Fruit fly (Drosophila melanogaster) whole organism, wandering third instar larva: ENCODE measurements around the gene CycH.

Experiments used
- CG32264 ChIP-seq: fragments of 200-800 bp; sonication (Bioruptor generic); optimal IDR thresholded peaks from 2 replicates; lab custom pipeline; 2016; ENCODE audit warnings: missing biosample characterization, missing genetic modification characterization
- CrebA ChIP-seq: fragments of 200-800 bp; sonication (Bioruptor generic); optimal IDR thresholded peaks from 2 replicates; lab custom pipeline; 2016; ENCODE audit warnings: missing biosample characterization, mild to moderate bottlenecking, missing genetic modification characterization, borderline replicate concordance
- Dfd ChIP-seq: fragments of >200 bp; optimal IDR thresholded peaks from 2 replicates; lab custom pipeline; 2017; ENCODE audit warnings: missing biosample characterization, missing genetic modification characterization
- Dif ChIP-seq: fragments of 200-275, 200-300 bp; sonication (Bioruptor generic); optimal IDR thresholded peaks from 2 replicates; lab custom pipeline; 2018; ENCODE audit warnings: missing biosample characterization, missing genetic modification characterization; ENCODE audit not compliant: partially characterized antibody
- GATAd ChIP-seq: sonication (Bioruptor generic); optimal IDR thresholded peaks from 2 replicates; lab custom pipeline; 2016; ENCODE audit warnings: missing biosample characterization, missing genetic modification characterization
- HLH106 ChIP-seq: fragments of 200-800 bp; optimal IDR thresholded peaks from 3 replicates; lab custom pipeline; 2019; ENCODE audit warnings: missing biosample characterization, mild to moderate bottlenecking, missing genetic modification characterization, moderate library complexity
- Hr83 ChIP-seq: fragments of 200-300 bp; sonication (Bioruptor generic); optimal IDR thresholded peaks from 2 replicates; lab custom pipeline; 2016; ENCODE audit warnings: missing biosample characterization, mild to moderate bottlenecking, missing genetic modification characterization, moderate library complexity; ENCODE audit not compliant: poor library complexity, severe bottlenecking
- N ChIP-seq: fragments of >200 bp; optimal IDR thresholded peaks from 2 replicates; lab custom pipeline; 2018; ENCODE audit warnings: missing biosample characterization, missing external identifiers, missing genetic modification characterization
- OdsH ChIP-seq: fragments of 200-800 bp; sonication (Bioruptor generic); optimal IDR thresholded peaks from 2 replicates; lab custom pipeline; 2016; ENCODE audit warnings: missing biosample characterization, mild to moderate bottlenecking, missing genetic modification characterization
- Sp1 ChIP-seq: fragments of 200-800 bp; sonication (Bioruptor generic); optimal IDR thresholded peaks from 3 replicates; lab custom pipeline; 2019; ENCODE audit warnings: missing biosample characterization, mild to moderate bottlenecking, missing genetic modification characterization, moderate library complexity
- br ChIP-seq: fragments of 200-800 bp; sonication (Bioruptor generic); optimal IDR thresholded peaks from 2 replicates; lab custom pipeline; 2016; ENCODE audit warnings: missing biosample characterization, missing genetic modification characterization
- brk ChIP-seq: fragments of 200-800 bp; sonication (Bioruptor generic); optimal IDR thresholded peaks from 2 replicates; lab custom pipeline; 2016; ENCODE audit warnings: missing biosample characterization, mild to moderate bottlenecking, missing genetic modification characterization
- dmrt93B ChIP-seq: fragments of 200-800 bp; sonication (Bioruptor generic); optimal IDR thresholded peaks from 2 replicates; lab custom pipeline; 2018; ENCODE audit warnings: missing biosample characterization, mild to moderate bottlenecking, missing genetic modification characterization
- dsf ChIP-seq: sonication (Bioruptor generic); optimal IDR thresholded peaks from 2 replicates; lab custom pipeline; 2016; ENCODE audit warnings: missing biosample characterization, missing genetic modification characterization, borderline replicate concordance
- foxo ChIP-seq, 2 experiments: fragments of 200-800 bp; sonication (Bioruptor generic); optimal IDR thresholded peaks; 2 replicates in 1 of 2; 3 replicates in 1 of 2; lab custom pipeline; 2016 to 2017; ENCODE audit warnings: missing biosample characterization in 2 of 2, missing genetic modification characterization in 2 of 2
- fru ChIP-seq: fragments of 200-800 bp; sonication (Bioruptor generic); optimal IDR thresholded peaks from 3 replicates; lab custom pipeline; 2016; ENCODE audit warnings: missing biosample characterization, mild to moderate bottlenecking, missing genetic modification characterization
- h ChIP-seq: fragments of 200-800 bp; sonication (Bioruptor generic); optimal IDR thresholded peaks from 3 replicates; lab custom pipeline; 2016; ENCODE audit warnings: missing biosample characterization, mild to moderate bottlenecking, missing genetic modification characterization
- pan ChIP-seq: fragments of >200 bp; optimal IDR thresholded peaks from 2 replicates; lab custom pipeline; 2017
- psq ChIP-seq: fragments of 200-800 bp; sonication (Bioruptor generic); optimal IDR thresholded peaks from 3 replicates; lab custom pipeline; 2017; ENCODE audit warnings: missing biosample characterization, mild to moderate bottlenecking, missing genetic modification characterization, moderate library complexity
- rgr ChIP-seq: fragments of 200-800 bp; sonication (Bioruptor generic); optimal IDR thresholded peaks from 3 replicates; lab custom pipeline; 2016; ENCODE audit warnings: missing biosample characterization, mild to moderate bottlenecking, missing genetic modification characterization
- sage ChIP-seq: fragments of 200-800 bp; sonication (Bioruptor generic); optimal IDR thresholded peaks from 2 replicates; lab custom pipeline; 2016; ENCODE audit warnings: missing biosample characterization, mild to moderate bottlenecking, missing genetic modification characterization
- sv ChIP-seq: fragments of 200-800 bp; sonication (Bioruptor generic); optimal IDR thresholded peaks from 3 replicates; lab custom pipeline; 2016; ENCODE audit warnings: missing biosample characterization, missing genetic modification characterization
- tai ChIP-seq: sonication (Bioruptor generic); optimal IDR thresholded peaks from 2 replicates; lab custom pipeline; 2016; ENCODE audit warnings: missing biosample characterization, missing genetic modification characterization
- usp ChIP-seq: fragments of >200 bp; optimal IDR thresholded peaks from 2 replicates; lab custom pipeline; 2017; ENCODE audit warnings: missing biosample characterization, missing genetic modification characterization

Gene CycH

DNA sequence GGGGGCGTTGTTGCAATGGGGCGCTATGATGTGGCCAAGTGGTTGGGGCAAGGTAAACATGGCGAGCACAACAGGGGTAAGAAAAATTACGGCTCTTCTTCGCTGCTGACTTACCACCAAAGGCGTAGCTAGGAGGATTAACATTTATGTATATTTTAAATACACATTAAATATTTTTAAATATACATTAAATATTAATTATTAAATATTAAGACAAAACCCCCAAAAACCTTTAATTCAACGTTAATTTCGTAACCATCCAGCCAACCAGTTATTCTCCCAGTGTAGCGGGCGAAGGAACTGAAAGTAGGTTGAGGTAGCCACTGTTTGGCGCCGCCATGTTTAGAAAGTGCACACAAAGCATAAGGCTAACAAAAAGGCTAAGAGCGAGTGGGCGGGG lies 24.8 kb downstream of the CycH start:
- TF ChIP-seq tai (GFP tag; lab: Kevin White, UChicago) (no peak), OdsH (GFP tag; lab: Kevin White, UChicago) (no peak), rgr (GFP tag; lab: Kevin White, UChicago) (no peak), usp (GFP tag; lab: Kevin White, UChicago) (no peak), Dif (GFP tag; lab: Kevin White, UChicago) (no peak), h (GFP tag; lab: Kevin White, UChicago) (no peak), brk (GFP tag; lab: Kevin White, UChicago) (no peak), br (GFP tag; lab: Kevin White, UChicago) (no peak), dmrt93B (GFP tag; lab: Kevin White, UChicago) (no peak), sage (no peak), dsf (GFP tag; lab: Kevin White, UChicago) (no peak), Hr83 (no peak), GATAd (GFP tag; lab: Kevin White, UChicago) (no peak)
- TF ChIP-seq, all 38 proteins: peak for 0

DNA sequence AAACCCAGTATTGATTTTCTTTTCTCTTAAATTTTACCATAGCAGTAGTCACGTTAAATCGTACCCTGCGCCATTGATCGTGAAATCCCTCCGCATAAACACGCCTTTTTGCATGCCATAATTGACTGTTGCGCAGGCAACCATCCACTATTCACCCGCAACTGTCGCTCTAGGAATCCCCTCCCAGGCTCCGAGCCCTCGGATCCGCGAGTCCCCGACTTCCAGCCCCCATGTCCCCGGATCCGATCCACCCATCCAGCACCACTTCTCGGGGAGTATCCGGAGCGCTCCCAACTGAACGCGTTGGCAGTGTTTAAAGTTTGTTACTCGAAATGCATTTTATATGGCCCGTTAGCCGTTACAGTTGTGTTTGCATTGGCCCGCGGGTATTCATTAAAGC lies 26.5 kb downstream of the CycH start:
- TF ChIP-seq Dfd (GFP tag; lab: Kevin White, UChicago) (peak; percentile 71), psq (GFP tag; lab: Kevin White, UChicago) (no peak)

DNA sequence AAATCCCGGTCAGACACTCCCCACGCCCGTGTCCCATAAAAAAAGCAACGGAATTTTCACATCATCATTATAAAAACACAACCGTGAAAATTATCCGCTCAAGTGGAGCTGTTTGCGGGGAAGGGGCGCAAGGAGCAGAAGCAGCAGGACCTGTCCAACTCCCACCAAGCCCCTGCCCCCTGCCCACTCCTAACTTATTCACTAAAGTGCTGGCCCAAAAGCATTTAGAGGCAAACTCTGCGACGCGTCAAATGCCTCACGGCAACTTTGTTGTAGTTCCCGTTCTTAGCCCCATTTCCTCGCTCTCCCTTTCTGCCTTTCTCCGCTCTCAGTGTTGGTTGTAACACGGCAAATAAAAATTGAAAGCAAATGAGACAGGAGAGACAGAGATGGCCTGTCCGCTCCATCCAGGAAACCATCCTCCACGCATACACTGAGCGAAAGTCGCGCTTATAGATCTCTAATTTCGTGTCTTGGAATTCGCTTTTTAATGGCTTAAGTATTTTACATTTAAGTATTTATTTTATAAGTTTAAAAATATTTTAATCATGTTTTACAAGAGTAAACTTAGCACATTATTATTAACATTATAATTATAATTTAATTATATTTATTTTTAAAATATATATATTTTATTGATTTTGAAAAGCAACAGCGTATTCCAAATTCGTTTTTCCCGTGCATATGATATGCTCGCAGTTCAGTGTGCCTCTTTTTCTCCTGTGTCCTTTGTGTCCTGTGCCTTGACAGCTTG lies 37.7 kb downstream of the CycH start:
- no peak for TF ChIP-seq Dif (GFP tag; lab: Kevin White, UChicago)
- TF ChIP-seq HLH106: peak; percentile 18
- no peak for TF ChIP-seq psq (GFP tag; lab: Kevin White, UChicago)
- no peak for TF ChIP-seq CG32264
- TF ChIP-seq Sp1 (GFP tag; lab: Kevin White, UChicago): peak; percentile 14
- peak in 1 of 2 experiments; percentile 12 for TF ChIP-seq foxo (GFP tag; optimal IDR thresholded peaks at IDR 0.05; lab: Kevin White, UChicago)

DNA sequence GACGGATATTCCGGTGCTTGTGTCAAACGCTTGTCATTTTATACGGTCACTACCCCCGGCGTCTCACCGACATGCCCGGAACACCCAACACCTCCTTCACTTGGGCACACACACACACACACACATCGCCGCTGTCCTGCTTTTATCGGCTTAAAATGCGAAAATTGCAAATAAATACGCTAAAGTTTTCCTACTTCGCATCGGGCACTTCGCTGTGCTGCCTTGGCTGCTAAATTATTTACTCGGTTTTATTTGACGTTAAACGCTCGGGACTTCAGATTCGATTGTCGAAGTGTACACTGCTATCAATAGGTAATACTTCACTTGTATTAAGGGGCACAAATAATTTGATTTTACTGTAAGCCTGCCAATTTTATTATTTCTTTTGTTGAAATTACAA lies 50.0 kb downstream of the CycH start:
- TF ChIP-seq N: no peak
- TF ChIP-seq CrebA (GFP tag; lab: Kevin White, UChicago): no peak
- TF ChIP-seq usp (GFP tag; lab: Kevin White, UChicago): no peak
- TF ChIP-seq foxo (GFP tag; optimal IDR thresholded peaks at IDR 0.05; lab: Kevin White, UChicago): no peak
- TF ChIP-seq sv (GFP tag; lab: Kevin White, UChicago): no peak
- no peak for TF ChIP-seq pan (lab: Kevin White, UChicago)
- peak; percentile 91 for TF ChIP-seq Dfd (GFP tag; lab: Kevin White, UChicago)
- TF ChIP-seq fru (GFP tag; lab: Kevin White, UChicago): no peak
- TF ChIP-seq Hr83: no peak
